Worm (Caenorhabditis elegans) whole organism, early embryonic: ENCODE measurements around the gene Y110A2AL.1.

ENCODE experiments used
- B0310.2 ChIP-seq: sonication (generic microtip); optimal IDR thresholded peaks from 2 replicates; lab custom pipeline; 2016; ENCODE audit warnings: mild to moderate bottlenecking, missing genetic modification characterization, missing compliant biosample characterization
- F13C5.2 ChIP-seq: sonication (generic microtip); optimal IDR thresholded peaks from 2 replicates; lab custom pipeline; 2017; ENCODE audit warnings: mild to moderate bottlenecking, missing genetic modification characterization, inconsistent platforms, missing compliant biosample characterization
- aly-1 ChIP-seq: sonication (generic microtip); optimal IDR thresholded peaks from 2 replicates; lab custom pipeline; 2016; ENCODE audit warnings: missing genetic modification characterization, missing compliant biosample characterization
- ama-1 ChIP-seq: fragments of 150-350 bp; optimal IDR thresholded peaks from 2 replicates; lab custom pipeline; 2014
- ceh-13 ChIP-seq: fragments of 200-800 bp; sonication (Bioruptor generic); optimal IDR thresholded peaks from 2 replicates; lab custom pipeline; 2018; ENCODE audit warnings: mild to moderate bottlenecking, missing genetic modification characterization, missing compliant biosample characterization
- ceh-36 ChIP-seq: sonication (generic microtip); optimal IDR thresholded peaks from 2 replicates; lab custom pipeline; 2016; ENCODE audit warnings: missing genetic modification characterization, inconsistent platforms, missing compliant biosample characterization
- ets-7 ChIP-seq: sonication (generic microtip); optimal IDR thresholded peaks from 2 replicates; lab custom pipeline; 2016; ENCODE audit warnings: missing genotype, missing genetic modification characterization, missing compliant biosample characterization
- flt-1 ChIP-seq: fragments of 200-800 bp; sonication (Bioruptor generic); IDR thresholded peaks from 2 replicates; pipeline ENCODE4 v1.3.6; 2022; ENCODE audit warnings: missing genetic modification characterization, missing compliant biosample characterization
- hmbx-1 ChIP-seq: sonication (generic microtip); optimal IDR thresholded peaks from 2 replicates; lab custom pipeline; 2016; ENCODE audit warnings: mild to moderate bottlenecking, missing genetic modification characterization, missing compliant biosample characterization
- hmg-4 ChIP-seq: fragments of 200-800 bp; sonication (Bioruptor generic); optimal IDR thresholded peaks from 2 replicates; lab custom pipeline; 2018; ENCODE audit warnings: mild to moderate bottlenecking, missing genetic modification characterization, missing compliant biosample characterization
- hnd-1 ChIP-seq: sonication (generic microtip); optimal IDR thresholded peaks from 2 replicates; lab custom pipeline; 2016; ENCODE audit warnings: missing genetic modification characterization, missing compliant biosample characterization
- pes-1 ChIP-seq: fragments of 200-800 bp; sonication (Bioruptor generic); IDR thresholded peaks from 2 replicates; pipeline ENCODE4 v1.3.6; 2022; ENCODE audit warnings: missing genetic modification reagents, missing genetic modification characterization, missing compliant biosample characterization
- scrt-1 ChIP-seq: fragments of 200-800 bp; sonication (Bioruptor generic); IDR thresholded peaks from 2 replicates; pipeline ENCODE4 v1.3.6; 2022; ENCODE audit warnings: missing genetic modification characterization, missing compliant biosample characterization
- sea-1 ChIP-seq: fragments of 200-800 bp; sonication (Bioruptor generic); conservative IDR thresholded peaks from 2 replicates; pipeline ENCODE4 v1.3.6; 2022; ENCODE audit warnings: missing genetic modification characterization, missing compliant biosample characterization
- tbx-11 ChIP-seq: fragments of 200-800 bp; sonication (Bioruptor generic); IDR thresholded peaks from 2 replicates; pipeline ENCODE4 v1.3.6; 2022; ENCODE audit warnings: missing genetic modification characterization, missing compliant biosample characterization
- tbx-37 ChIP-seq: fragments of 200-800 bp; sonication (Bioruptor generic); conservative IDR thresholded peaks from 2 replicates; pipeline ENCODE4 v1.3.6; 2022; ENCODE audit warnings: missing genetic modification reagents, missing genetic modification characterization, missing compliant biosample characterization
- tra-4 ChIP-seq: sonication (generic microtip); optimal IDR thresholded peaks from 2 replicates; lab custom pipeline; 2017; ENCODE audit warnings: missing genetic modification characterization, missing compliant biosample characterization

Y110A2AL.1 gene

ce11 chrII:2894295-2894694, 19.4 kb downstream of the Y110A2AL.1 start, which contains the start of gene sqv-2:
Gene sqv-2, minus strand, starts transcription at chrII:2894395.
- TF ChIP-seq ama-1 (lab: Kevin White, UChicago) (no peak), hmg-4 (GFP tag; lab: Kevin White, UChicago) (no peak), ceh-36 (no peak), aly-1 (tag; lab: Kevin White, UChicago) (no peak), ceh-13 (GFP tag; lab: Kevin White, UChicago) (no peak), tbx-37 (GFP tag; lab: Robert Waterston, UW) (no peak), flt-1 (no peak), F13C5.2 (no peak), B0310.2 (tag; lab: Kevin White, UChicago) (no peak), hnd-1 (tag; lab: Kevin White, UChicago) (no peak), pes-1 (GFP tag; lab: Robert Waterston, UW) (no peak), tbx-11 (GFP tag; lab: Robert Waterston, UW) (no peak), scrt-1 (GFP tag; lab: Robert Waterston, UW) (no peak), ets-7 (tag; lab: Kevin White, UChicago) (no peak)

DNA sequence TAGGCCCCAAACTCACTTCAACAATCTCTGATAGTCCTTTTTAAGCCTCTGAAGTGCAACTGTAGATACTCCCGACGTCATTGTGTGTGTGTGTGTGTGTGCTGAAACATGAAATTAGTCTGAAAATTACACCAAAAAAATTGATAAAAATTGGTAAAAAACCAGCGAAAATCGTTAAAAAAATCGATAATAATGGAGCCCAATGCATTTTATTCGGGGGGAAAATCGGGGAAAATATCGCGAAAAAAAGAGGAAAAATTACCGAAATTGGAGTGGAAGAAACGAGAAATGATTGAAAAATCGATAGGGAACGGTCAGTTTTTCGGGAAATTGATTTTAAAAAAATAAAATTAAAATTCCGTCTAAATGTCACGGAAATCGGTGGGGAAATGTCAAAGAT, 25.3 kb downstream of the Y110A2AL.1 start, which contains the start of gene ubc-26:
Gene ubc-26 (minus strand): TSS at position 101 of the 400 bp plus-strand sequence.
- TF ChIP-seq aly-1 (tag; lab: Kevin White, UChicago), result no peak

DNA sequence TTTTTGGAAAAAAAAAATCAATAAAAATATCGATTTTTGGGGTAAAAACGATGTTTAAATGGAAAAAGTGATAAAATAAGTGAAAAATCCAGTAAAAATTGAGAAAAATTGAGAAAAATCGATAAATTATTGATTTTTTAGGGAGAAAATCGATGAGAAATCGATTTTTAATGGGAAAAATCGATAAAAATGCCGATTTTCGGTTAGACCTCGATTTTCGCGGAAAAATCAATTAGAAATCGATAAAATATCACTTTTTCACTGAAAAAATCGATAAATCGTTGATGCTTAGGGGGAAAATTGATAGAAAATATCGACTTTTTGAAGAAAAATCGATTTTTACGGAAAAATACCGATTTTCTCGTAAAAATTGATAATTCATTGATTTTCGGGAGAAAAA, 26.3 kb downstream of the Y110A2AL.1 start:
- TF ChIP-seq hmbx-1 (tag; lab: Kevin White, UChicago), result no peak
- TF ChIP-seq tbx-11 (GFP tag; lab: Robert Waterston, UW), result no peak
- TF ChIP-seq aly-1 (tag; lab: Kevin White, UChicago), result no peak
- TF ChIP-seq hmg-4 (GFP tag; lab: Kevin White, UChicago), result no peak
- no peak for TF ChIP-seq scrt-1 (GFP tag; lab: Robert Waterston, UW)
- TF ChIP-seq ets-7 (tag; lab: Kevin White, UChicago), result no peak
- no peak for TF ChIP-seq sea-1 (GFP tag; lab: Robert Waterston, UW)
- TF ChIP-seq tbx-37 (GFP tag; lab: Robert Waterston, UW), result no peak
- TF ChIP-seq ceh-36, result no peak
- no peak for TF ChIP-seq ama-1 (lab: Kevin White, UChicago)
- no peak for TF ChIP-seq F13C5.2
- TF ChIP-seq hnd-1 (tag; lab: Kevin White, UChicago), result no peak
- TF ChIP-seq pes-1 (GFP tag; lab: Robert Waterston, UW), result no peak
- TF ChIP-seq B0310.2 (tag; lab: Kevin White, UChicago), result no peak
- no peak for TF ChIP-seq tra-4 (tag; lab: Kevin White, UChicago)
- TF ChIP-seq flt-1, result no peak
- TF ChIP-seq ceh-13 (GFP tag; lab: Kevin White, UChicago), result no peak

- TF ChIP-seq F13C5.2 (no peak), aly-1 (tag; lab: Kevin White, UChicago) (no peak), scrt-1 (GFP tag; lab: Robert Waterston, UW) (no peak), B0310.2 (tag; lab: Kevin White, UChicago) (no peak), tbx-11 (GFP tag; lab: Robert Waterston, UW) (no peak), hmbx-1 (tag; lab: Kevin White, UChicago) (no peak), ets-7 (tag; lab: Kevin White, UChicago) (no peak), hmg-4 (GFP tag; lab: Kevin White, UChicago) (no peak), pes-1 (GFP tag; lab: Robert Waterston, UW) (no peak), sea-1 (GFP tag; lab: Robert Waterston, UW) (no peak)
Observed at ce11 chrII:2903748-2904147, 28.8 kb downstream of the Y110A2AL.1 start.

ce11 chrII:2913505-2913904, 38.6 kb downstream of the Y110A2AL.1 start, which contains the start of gene ubc-15:
Gene ubc-15, minus strand, starts transcription at chrII:2913605.
- no peak for TF ChIP-seq ceh-13 (GFP tag; lab: Kevin White, UChicago)
- TF ChIP-seq B0310.2 (tag; lab: Kevin White, UChicago), result no peak
- no peak for TF ChIP-seq ama-1 (lab: Kevin White, UChicago)
- no peak for TF ChIP-seq hnd-1 (tag; lab: Kevin White, UChicago)
- TF ChIP-seq tra-4 (tag; lab: Kevin White, UChicago), result no peak
- no peak for TF ChIP-seq tbx-11 (GFP tag; lab: Robert Waterston, UW)
- TF ChIP-seq hmbx-1 (tag; lab: Kevin White, UChicago), result no peak
- no peak for TF ChIP-seq ets-7 (tag; lab: Kevin White, UChicago)
- TF ChIP-seq F13C5.2, result no peak
- TF ChIP-seq hmg-4 (GFP tag; lab: Kevin White, UChicago), result no peak
- TF ChIP-seq scrt-1 (GFP tag; lab: Robert Waterston, UW), result no peak
- TF ChIP-seq pes-1 (GFP tag; lab: Robert Waterston, UW), result no peak

ce11 chrII:2919074-2919857, 44.4 kb downstream of the Y110A2AL.1 start, which contains the start of the genes ncap-1 and Y110A2AR.1:
Gene ncap-1, minus strand, starts transcription at chrII:2919314.
Gene Y110A2AR.1, plus strand, starts transcription at chrII:2919710.
- TF ChIP-seq tbx-37 (GFP tag; lab: Robert Waterston, UW), result no peak
- no peak for TF ChIP-seq sea-1 (GFP tag; lab: Robert Waterston, UW)
- no peak for TF ChIP-seq scrt-1 (GFP tag; lab: Robert Waterston, UW)

DNA sequence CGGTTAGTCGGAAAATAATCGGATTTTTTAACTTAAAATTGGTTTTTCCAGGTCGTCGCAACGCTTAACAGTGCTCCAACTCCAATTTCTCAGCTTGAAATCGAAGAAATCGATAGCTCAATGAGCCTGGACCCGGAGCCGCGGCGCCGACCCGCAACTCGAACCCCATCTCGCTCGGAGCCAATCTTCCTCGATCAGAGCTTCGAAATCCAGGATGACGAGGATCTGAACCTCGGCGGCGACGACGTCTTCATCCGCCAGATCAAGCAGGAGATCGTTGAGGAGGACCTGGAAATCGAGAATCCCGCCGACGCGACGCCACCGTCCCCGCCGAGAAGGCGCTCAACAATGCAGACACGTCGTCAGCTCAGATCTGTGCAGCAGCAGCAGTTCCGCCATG, 45.3 kb downstream of the Y110A2AL.1 start:
- no peak for TF ChIP-seq ceh-13 (GFP tag; lab: Kevin White, UChicago)
